Worm (Caenorhabditis elegans) whole organism, L3 larva: Measurements from ENCODE around the gene rpl-11.2.

Experiments used
- R02D3.7 ChIP-seq: fragments of 150-350 bp; optimal IDR thresholded peaks from 2 replicates; lab custom pipeline; 2014; ENCODE audit warnings: missing biosample characterization, missing genetic modification characterization
- daf-12 ChIP-seq: fragments of 150-350 bp; optimal IDR thresholded peaks from 2 replicates; lab custom pipeline; 2014; ENCODE audit warnings: missing biosample characterization, missing genetic modification reagents, missing genetic modification characterization
- elt-2 ChIP-seq: sonication (generic microtip); optimal IDR thresholded peaks from 2 replicates; lab custom pipeline; 2016; ENCODE audit warnings: missing genetic modification reagents, mild to moderate bottlenecking, missing genetic modification characterization, missing compliant biosample characterization
- fkh-10 ChIP-seq: sonication (generic microtip); optimal IDR thresholded peaks from 2 replicates; lab custom pipeline; 2017; ENCODE audit warnings: missing biosample characterization, missing genetic modification reagents, missing genetic modification characterization
- lin-15B ChIP-seq: fragments of 150-350 bp; optimal IDR thresholded peaks from 2 replicates; lab custom pipeline; 2014; ENCODE audit warnings: missing biosample characterization, missing genetic modification characterization
- pha-4 ChIP-seq: fragments of 150-350 bp; optimal IDR thresholded peaks from 2 replicates; lab custom pipeline; 2014; ENCODE audit warnings: missing biosample characterization, missing genetic modification reagents, missing genetic modification characterization
- sea-2 ChIP-seq: fragments of 150-350 bp; sonication (generic microtip); optimal IDR thresholded peaks from 4 replicates; lab custom pipeline; 2014; ENCODE audit warnings: missing biosample characterization, missing genetic modification reagents, missing genetic modification characterization
- skn-1 ChIP-seq: fragments of 150-350 bp; optimal IDR thresholded peaks from 2 replicates; lab custom pipeline; 2014; ENCODE audit warnings: missing biosample characterization, missing genetic modification characterization

The rpl-11.2 gene

DNA sequence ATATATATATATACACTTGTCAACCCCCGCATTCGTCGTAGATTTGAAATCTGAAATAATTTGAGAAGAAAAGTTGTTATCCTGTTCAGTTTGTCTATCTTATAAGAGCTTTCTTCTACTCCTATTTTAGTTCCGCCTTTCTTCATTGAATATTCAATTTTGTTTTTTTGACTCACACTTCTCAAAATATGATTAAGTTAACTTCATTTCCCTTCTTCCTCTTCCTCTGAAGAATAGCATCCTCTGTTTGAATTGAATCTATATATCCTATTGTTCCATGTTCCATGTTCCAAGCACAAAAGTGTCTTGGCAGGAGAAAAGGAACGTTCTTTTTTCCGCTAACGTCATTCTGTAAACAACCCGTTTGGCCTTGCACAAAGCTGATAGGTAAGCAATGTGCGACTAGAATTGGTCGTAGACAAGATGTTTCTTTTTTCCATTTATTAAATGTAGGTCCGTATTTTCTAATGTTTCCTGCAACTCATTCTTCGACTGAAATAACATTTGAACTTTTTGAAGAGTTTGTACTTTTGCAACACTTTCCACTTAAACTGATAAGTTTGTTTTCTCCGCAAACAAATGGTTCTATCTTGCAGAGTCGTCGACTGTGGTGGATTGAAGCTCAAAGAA lies 50.4 kb downstream of the rpl-11.2 start, which contains the start of gene gap-1:
TSS of gene gap-1 (plus strand) at position 580 of the 630 bp plus-strand sequence.
- TF ChIP-seq skn-1 (tag; lab: Kevin White, UChicago) (no peak), pha-4 (tag; lab: Kevin White, UChicago) (peak; percentile 45), sea-2 (GFP tag; lab: Kevin White, UChicago) (no peak), fkh-10 (GFP tag; lab: Kevin White, UChicago) (peak; percentile 77), R02D3.7 (no peak), lin-15B (tag; lab: Kevin White, UChicago) (no peak), elt-2 (tag; lab: Kevin White, UChicago) (no peak), daf-12 (tag; lab: Kevin White, UChicago) (no peak)
- TF ChIP-seq, all 47 proteins: peak for 2
